Fruit fly (Drosophila melanogaster) whole organism, prepupa: Measurements from ENCODE around the gene Lcp65Ab2.

Experiments used
- OdsH ChIP-seq: fragments of 200-800 bp; sonication (Bioruptor generic); optimal IDR thresholded peaks from 3 replicates; lab custom pipeline; 2016; ENCODE audit warnings: missing biosample characterization, missing genetic modification characterization
- Sox102F ChIP-seq: fragments of 200-800 bp; sonication (Bioruptor generic); optimal IDR thresholded peaks from 2 replicates; lab custom pipeline; 2016; ENCODE audit warnings: missing biosample characterization, mild to moderate bottlenecking, missing genetic modification characterization
- cyc ChIP-seq: fragments of 200-800 bp; sonication (Bioruptor generic); optimal IDR thresholded peaks from 3 replicates; lab custom pipeline; 2016; ENCODE audit warnings: missing biosample characterization, missing genetic modification characterization
- dsx ChIP-seq: fragments of 200-800 bp; optimal IDR thresholded peaks from 3 replicates; lab custom pipeline; 2019; ENCODE audit warnings: missing biosample characterization, mild to moderate bottlenecking, missing genetic modification characterization, moderate library complexity; ENCODE audit not compliant: poor library complexity, severe bottlenecking
- salr ChIP-seq, 2 experiments: fragments of 200-800 bp; sonication (Bioruptor generic); optimal IDR thresholded peaks; 3 replicates each; lab custom pipeline; 2016 to 2018; ENCODE audit warnings: missing biosample characterization in 2 of 2, missing genetic modification characterization in 2 of 2, mild to moderate bottlenecking in 1 of 2

DNA sequence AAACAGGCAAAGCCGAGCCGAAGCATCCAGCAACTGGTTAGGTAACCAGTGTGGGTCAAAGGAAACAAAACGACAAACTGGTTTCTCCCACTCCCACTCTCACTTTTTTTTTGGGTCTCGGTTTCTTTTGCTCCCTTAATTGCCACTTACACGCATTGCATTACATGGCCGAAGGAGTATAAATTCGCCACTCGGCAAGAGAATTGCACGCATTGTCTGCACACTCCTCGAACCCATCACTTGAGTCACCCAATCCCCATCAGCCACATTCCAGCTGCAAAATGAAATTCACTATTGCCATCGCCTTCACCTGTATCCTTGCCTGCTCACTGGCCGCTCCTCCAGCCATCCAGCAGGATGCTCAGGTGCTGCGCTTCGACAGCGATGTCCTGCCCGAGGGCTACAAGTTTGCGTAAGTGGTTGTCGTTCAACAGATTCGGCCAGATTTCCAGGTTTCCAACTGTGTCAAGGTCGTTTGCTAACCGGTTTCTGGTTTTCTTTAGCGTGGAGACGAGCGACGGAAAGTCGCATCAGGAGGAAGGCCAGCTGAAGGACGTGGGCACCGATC lies 3.2 kb upstream of the Lcp65Ab2 start, which contains the start of gene Lcp65Ad:
- no peak for TF ChIP-seq salr (GFP tag; optimal IDR thresholded peaks at IDR 0.05; lab: Kevin White, UChicago)
- TF ChIP-seq OdsH (GFP tag; lab: Kevin White, UChicago), result no peak
- no peak for TF ChIP-seq Sox102F (GFP tag; lab: Kevin White, UChicago)
- TF ChIP-seq cyc (GFP tag; lab: Kevin White, UChicago), result no peak
- no peak for TF ChIP-seq dsx
